Fruit fly (Drosophila melanogaster) whole organism, wandering third instar larva: ENCODE data around the gene CG34253.

Source experiments
- Abd-B ChIP-seq: fragments of >200 bp; optimal IDR thresholded peaks from 2 replicates; lab custom pipeline; 2017; ENCODE audit warnings: missing biosample characterization, missing genetic modification characterization
- CG32264 ChIP-seq: fragments of 200-800 bp; sonication (Bioruptor generic); optimal IDR thresholded peaks from 2 replicates; lab custom pipeline; 2016; ENCODE audit warnings: missing biosample characterization, missing genetic modification characterization
- CG9705 ChIP-seq: fragments of 200-800 bp; sonication (Bioruptor generic); optimal IDR thresholded peaks from 2 replicates; lab custom pipeline; 2018; ENCODE audit warnings: missing biosample characterization, mild to moderate bottlenecking, missing genetic modification characterization
- CrebA ChIP-seq: fragments of 200-800 bp; sonication (Bioruptor generic); optimal IDR thresholded peaks from 2 replicates; lab custom pipeline; 2016; ENCODE audit warnings: missing biosample characterization, mild to moderate bottlenecking, missing genetic modification characterization, borderline replicate concordance
- Dfd ChIP-seq: fragments of >200 bp; optimal IDR thresholded peaks from 2 replicates; lab custom pipeline; 2017; ENCODE audit warnings: missing biosample characterization, missing genetic modification characterization
- Dif ChIP-seq: fragments of 200-275, 200-300 bp; sonication (Bioruptor generic); optimal IDR thresholded peaks from 2 replicates; lab custom pipeline; 2018; ENCODE audit warnings: missing biosample characterization, missing genetic modification characterization; ENCODE audit not compliant: partially characterized antibody
- GATAd ChIP-seq: sonication (Bioruptor generic); optimal IDR thresholded peaks from 2 replicates; lab custom pipeline; 2016; ENCODE audit warnings: missing biosample characterization, missing genetic modification characterization
- HLH106 ChIP-seq: fragments of 200-800 bp; optimal IDR thresholded peaks from 3 replicates; lab custom pipeline; 2019; ENCODE audit warnings: missing biosample characterization, mild to moderate bottlenecking, missing genetic modification characterization, moderate library complexity
- Hnf4 ChIP-seq: fragments of 200-800 bp; sonication (Bioruptor generic); optimal IDR thresholded peaks from 2 replicates; lab custom pipeline; 2016; ENCODE audit warnings: missing biosample characterization, mild to moderate bottlenecking, missing genetic modification characterization
- Hr78 ChIP-seq: fragments of >200 bp; optimal IDR thresholded peaks from 2 replicates; lab custom pipeline; 2017; ENCODE audit warnings: missing biosample characterization, missing genetic modification characterization
- Hr83 ChIP-seq: fragments of 200-300 bp; sonication (Bioruptor generic); optimal IDR thresholded peaks from 2 replicates; lab custom pipeline; 2016; ENCODE audit warnings: missing biosample characterization, mild to moderate bottlenecking, missing genetic modification characterization, moderate library complexity; ENCODE audit not compliant: poor library complexity, severe bottlenecking
- Jra ChIP-seq: sonication (Bioruptor generic); optimal IDR thresholded peaks from 2 replicates; lab custom pipeline; 2016; ENCODE audit warnings: missing biosample characterization, missing genetic modification characterization
- Mio ChIP-seq: sonication (Bioruptor generic); optimal IDR thresholded peaks from 2 replicates; lab custom pipeline; 2016; ENCODE audit warnings: missing biosample characterization, missing genetic modification characterization
- Myc ChIP-seq: fragments of >200 bp; optimal IDR thresholded peaks from 2 replicates; lab custom pipeline; 2017
- N ChIP-seq: fragments of >200 bp; optimal IDR thresholded peaks from 2 replicates; lab custom pipeline; 2018; ENCODE audit warnings: missing biosample characterization, missing external identifiers, missing genetic modification characterization
- OdsH ChIP-seq: fragments of 200-800 bp; sonication (Bioruptor generic); optimal IDR thresholded peaks from 2 replicates; lab custom pipeline; 2016; ENCODE audit warnings: missing biosample characterization, mild to moderate bottlenecking, missing genetic modification characterization
- Rel ChIP-seq, 2 experiments: fragments of 200-800 bp; sonication (Bioruptor generic) in 1 of 2; optimal IDR thresholded peaks; 2 replicates in 1 of 2; 3 replicates in 1 of 2; lab custom pipeline; 2016 to 2019; ENCODE audit warnings: mild to moderate bottlenecking in 2 of 2, missing biosample characterization in 2 of 2, missing genetic modification characterization in 2 of 2, moderate library complexity in 1 of 2
- Sp1 ChIP-seq: fragments of 200-800 bp; sonication (Bioruptor generic); optimal IDR thresholded peaks from 3 replicates; lab custom pipeline; 2019; ENCODE audit warnings: missing biosample characterization, mild to moderate bottlenecking, missing genetic modification characterization, moderate library complexity
- Vsx2 ChIP-seq: fragments of 200-300, 225-300 bp; sonication (Bioruptor generic); optimal IDR thresholded peaks from 2 replicates; lab custom pipeline; 2018; ENCODE audit warnings: missing biosample characterization, missing genetic modification characterization; ENCODE audit not compliant: partially characterized antibody
- br ChIP-seq: fragments of 200-800 bp; sonication (Bioruptor generic); optimal IDR thresholded peaks from 2 replicates; lab custom pipeline; 2016; ENCODE audit warnings: missing biosample characterization, missing genetic modification characterization
- brk ChIP-seq: fragments of 200-800 bp; sonication (Bioruptor generic); optimal IDR thresholded peaks from 2 replicates; lab custom pipeline; 2016; ENCODE audit warnings: missing biosample characterization, mild to moderate bottlenecking, missing genetic modification characterization
- dl ChIP-seq, 2 experiments: fragments of 175-275, 200-275 bp in 1 of 2; fragments of 200-275 bp in 1 of 2; sonication (Bioruptor generic); optimal IDR thresholded peaks; lab custom pipeline; 2018; ENCODE audit warnings: mild to moderate bottlenecking in 2 of 2, missing biosample characterization in 2 of 2, missing genetic modification characterization in 2 of 2, moderate library complexity in 2 of 2; ENCODE audit not compliant: partially characterized antibody in 2 of 2, insufficient read depth in 1 of 2
- dmrt93B ChIP-seq: fragments of 200-800 bp; sonication (Bioruptor generic); optimal IDR thresholded peaks from 2 replicates; lab custom pipeline; 2018; ENCODE audit warnings: missing biosample characterization, mild to moderate bottlenecking, missing genetic modification characterization
- ey ChIP-seq: fragments of 200-800 bp; sonication (Bioruptor generic); optimal IDR thresholded peaks from 2 replicates; lab custom pipeline; 2016; ENCODE audit warnings: missing biosample characterization, missing genetic modification characterization
- foxo ChIP-seq, 2 experiments: fragments of 200-800 bp; sonication (Bioruptor generic); optimal IDR thresholded peaks; 2 replicates in 1 of 2; 3 replicates in 1 of 2; lab custom pipeline; 2016 to 2017; ENCODE audit warnings: missing biosample characterization in 2 of 2, missing genetic modification characterization in 2 of 2
- fru ChIP-seq: fragments of 200-800 bp; sonication (Bioruptor generic); optimal IDR thresholded peaks from 3 replicates; lab custom pipeline; 2016; ENCODE audit warnings: missing biosample characterization, mild to moderate bottlenecking, missing genetic modification characterization
- h ChIP-seq: fragments of 200-800 bp; sonication (Bioruptor generic); optimal IDR thresholded peaks from 3 replicates; lab custom pipeline; 2016; ENCODE audit warnings: missing biosample characterization, mild to moderate bottlenecking, missing genetic modification characterization
- jim ChIP-seq: fragments of 175-275, 200-325 bp; sonication (Bioruptor generic); optimal IDR thresholded peaks from 2 replicates; lab custom pipeline; 2016; ENCODE audit warnings: missing biosample characterization, mild to moderate bottlenecking, missing genetic modification characterization
- lola ChIP-seq: fragments of >200 bp; optimal IDR thresholded peaks from 2 replicates; lab custom pipeline; 2017; ENCODE audit warnings: missing biosample characterization, missing genetic modification characterization
- pan ChIP-seq: fragments of >200 bp; optimal IDR thresholded peaks from 2 replicates; lab custom pipeline; 2017
- psq ChIP-seq: fragments of 200-800 bp; sonication (Bioruptor generic); optimal IDR thresholded peaks from 3 replicates; lab custom pipeline; 2017; ENCODE audit warnings: missing biosample characterization, mild to moderate bottlenecking, missing genetic modification characterization, moderate library complexity
- rgr ChIP-seq: fragments of 200-800 bp; sonication (Bioruptor generic); optimal IDR thresholded peaks from 3 replicates; lab custom pipeline; 2016; ENCODE audit warnings: missing biosample characterization, mild to moderate bottlenecking, missing genetic modification characterization
- sv ChIP-seq: fragments of 200-800 bp; sonication (Bioruptor generic); optimal IDR thresholded peaks from 3 replicates; lab custom pipeline; 2016; ENCODE audit warnings: missing biosample characterization, missing genetic modification characterization
- tai ChIP-seq: sonication (Bioruptor generic); optimal IDR thresholded peaks from 2 replicates; lab custom pipeline; 2016; ENCODE audit warnings: missing biosample characterization, missing genetic modification characterization
- woc ChIP-seq: sonication (Bioruptor generic); optimal IDR thresholded peaks from 2 replicates; lab custom pipeline; 2016; ENCODE audit warnings: missing biosample characterization, mild to moderate bottlenecking, missing genetic modification characterization

The CG34253 gene

dm6 chr3L:18037459-18038092, 49.5 kb downstream of the CG34253 start:
- TF ChIP-seq Rel (GFP tag; optimal IDR thresholded peaks at IDR 0.05; lab: Kevin White, UChicago): peak; percentile 6
- no peak for TF ChIP-seq Rel (tag; optimal IDR thresholded peaks at IDR 0.05; lab: Kevin White, UChicago)
- TF ChIP-seq dl (GFP tag; optimal IDR thresholded peaks at IDR 0.05; lab: Kevin White, UChicago; ENCODE audit: insufficient read depth in 1 of 2, partially characterized antibody in 2 of 2): peak; percentile 2 to 9
- TF ChIP-seq Mio: no peak
- peak; percentile 21 for TF ChIP-seq Hnf4 (GFP tag; lab: Kevin White, UChicago)
- TF ChIP-seq jim (GFP tag; lab: Kevin White, UChicago): no peak
- peak; percentile 56 for TF ChIP-seq woc (GFP tag; lab: Kevin White, UChicago)
- TF ChIP-seq OdsH (GFP tag; lab: Kevin White, UChicago): peak; percentile 79
- TF ChIP-seq foxo (GFP tag; optimal IDR thresholded peaks at IDR 0.05; lab: Kevin White, UChicago): peak in 1 of 2 experiments; percentile 69
- peak; percentile 34 for TF ChIP-seq Dif (GFP tag; lab: Kevin White, UChicago)
- peak; percentile 71 for TF ChIP-seq ey (GFP tag; lab: Kevin White, UChicago)
- TF ChIP-seq Abd-B (GFP tag; lab: Kevin White, UChicago): no peak
- peak; percentile 49 for TF ChIP-seq dmrt93B (GFP tag; lab: Kevin White, UChicago)
- peak; percentile 73 for TF ChIP-seq fru (GFP tag; lab: Kevin White, UChicago)
- peak; percentile 75 for TF ChIP-seq rgr (GFP tag; lab: Kevin White, UChicago)
- TF ChIP-seq HLH106 (tag; lab: Kevin White, UChicago): peak; percentile 82
- peak; percentile 14 for TF ChIP-seq CG32264
- TF ChIP-seq CrebA: no peak
- no peak for TF ChIP-seq GATAd
- peak; percentile 85 for TF ChIP-seq Vsx2 (GFP tag; lab: Kevin White, UChicago)
- no peak for TF ChIP-seq N (GFP tag; lab: Kevin White, UChicago)
- TF ChIP-seq Hr78 (GFP tag; lab: Kevin White, UChicago): no peak
- peak; percentile 47 for TF ChIP-seq brk (GFP tag; lab: Kevin White, UChicago)
- peak; percentile 12 for TF ChIP-seq psq (GFP tag; lab: Kevin White, UChicago)
- no peak for TF ChIP-seq Jra
- TF ChIP-seq lola (GFP tag; lab: Kevin White, UChicago): no peak
- peak; percentile 29 for TF ChIP-seq tai (GFP tag; lab: Kevin White, UChicago)
- peak; percentile 59 for TF ChIP-seq br (GFP tag; lab: Kevin White, UChicago)
- TF ChIP-seq Myc (lab: Kevin White, UChicago): no peak
- TF ChIP-seq Dfd (GFP tag; lab: Kevin White, UChicago): no peak
- TF ChIP-seq CG9705 (GFP tag; lab: Kevin White, UChicago): peak; percentile 9
- TF ChIP-seq sv (GFP tag; lab: Kevin White, UChicago): no peak
- peak; percentile 7 for TF ChIP-seq Hr83 (GFP tag; lab: Kevin White, UChicago)
- TF ChIP-seq h (GFP tag; lab: Kevin White, UChicago): peak; percentile 83
- peak; percentile 73 for TF ChIP-seq Sp1 (GFP tag; lab: Kevin White, UChicago)
- no peak for TF ChIP-seq pan (lab: Kevin White, UChicago)

DNA sequence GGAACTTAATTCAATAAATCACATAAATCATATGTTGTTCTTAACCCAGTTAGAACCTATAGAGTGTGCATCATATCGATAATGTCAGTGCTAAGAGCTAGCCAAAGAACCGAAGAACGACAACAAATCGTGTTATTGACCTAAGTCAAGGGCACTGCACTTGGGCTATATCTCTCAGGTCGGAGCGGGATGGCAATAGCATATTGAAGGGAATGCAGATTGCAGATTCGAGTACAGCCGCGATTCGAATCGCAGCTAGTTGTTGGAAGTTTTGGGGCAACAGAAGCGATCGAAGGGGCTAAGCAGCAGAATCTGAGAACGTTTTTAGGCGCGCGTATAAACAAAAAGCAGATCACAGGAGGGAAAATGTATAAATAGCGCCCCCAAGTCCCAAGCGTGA, 50.1 kb downstream of the CG34253 start:
- no peak for TF ChIP-seq pan (lab: Kevin White, UChicago)
- no peak for TF ChIP-seq foxo (GFP tag; optimal IDR thresholded peaks at IDR 0.05; lab: Kevin White, UChicago)
- TF ChIP-seq fru (GFP tag; lab: Kevin White, UChicago): no peak
- TF ChIP-seq Jra: no peak
- TF ChIP-seq N (GFP tag; lab: Kevin White, UChicago): no peak
- no peak for TF ChIP-seq sv (GFP tag; lab: Kevin White, UChicago)
- no peak for TF ChIP-seq lola (GFP tag; lab: Kevin White, UChicago)
- TF ChIP-seq woc (GFP tag; lab: Kevin White, UChicago): no peak
- no peak for TF ChIP-seq Rel (GFP tag; optimal IDR thresholded peaks at IDR 0.05; lab: Kevin White, UChicago)
- TF ChIP-seq Rel (tag; optimal IDR thresholded peaks at IDR 0.05; lab: Kevin White, UChicago): no peak
- TF ChIP-seq, all 38 proteins: peak for 0
